Fruit fly (Drosophila melanogaster): ENCODE data around the gene Scox.
A peak's percentile ranks its signal among the peaks of the same experiment; 100 is the strongest.

Scox gene

dm6 chr2L:4976988-4977551, 8.3 kb upstream of the Scox start, which contains the start of the genes Gmd and CG3792 (continued):
- TF ChIP-seq CG4318 (GFP tag; optimal IDR thresholded peaks at IDR 0.05) = no peak
- TF ChIP-seq Blimp-1 (GFP tag; optimal IDR thresholded peaks at IDR 0.05) = peak; percentile 81
- peak; percentile 91 for TF ChIP-seq vri (GFP tag; optimal IDR thresholded peaks at IDR 0.05)
- peak; percentile 91 for TF ChIP-seq CG11902 (GFP tag; optimal IDR thresholded peaks at IDR 0.05)
- TF ChIP-seq CG6792 (GFP tag; optimal IDR thresholded peaks at IDR 0.05) = peak; percentile 92
- peak; percentile 95 for TF ChIP-seq CG15336 (GFP tag; IDR thresholded peaks at IDR 0.05)
- no peak for TF ChIP-seq CG32006 (GFP tag; optimal IDR thresholded peaks at IDR 0.05)
- TF ChIP-seq ss (GFP tag; optimal IDR thresholded peaks at IDR 0.05) = no peak
- TF ChIP-seq cyc (GFP tag; optimal IDR thresholded peaks at IDR 0.05) = peak; percentile 95
- TF ChIP-seq eg (GFP tag; IDR thresholded peaks at IDR 0.05) = peak; percentile 97
- TF ChIP-seq lz (GFP tag; optimal IDR thresholded peaks at IDR 0.05) = peak; percentile 94
- no peak for TF ChIP-seq CG6276 (GFP tag; optimal IDR thresholded peaks at IDR 0.05)
- no peak for TF ChIP-seq CG10631 (GFP tag; optimal IDR thresholded peaks at IDR 0.05)
- no peak for TF ChIP-seq pdm3 (GFP tag; optimal IDR thresholded peaks at IDR 0.05)
- TF ChIP-seq CG7368 (GFP tag; optimal IDR thresholded peaks at IDR 0.05) = no peak
- TF ChIP-seq fd85E (GFP tag; optimal IDR thresholded peaks at IDR 0.05) = no peak
- TF ChIP-seq CG6854 (GFP tag; optimal IDR thresholded peaks at IDR 0.05) = peak; percentile 73
- TF ChIP-seq salr (GFP tag; optimal IDR thresholded peaks at IDR 0.05) = peak in 1 of 2 experiments; percentile 80
- TF ChIP-seq acj6 (GFP tag; optimal IDR thresholded peaks at IDR 0.05) = peak; percentile 96
- no peak for TF ChIP-seq Met (GFP tag; optimal IDR thresholded peaks at IDR 0.05)
- TF ChIP-seq CG6163 (GFP tag; IDR thresholded peaks at IDR 0.05) = peak; percentile 91
- TF ChIP-seq Sox14 (GFP tag; optimal IDR thresholded peaks at IDR 0.05) = peak; percentile 95
- peak; percentile 91 for TF ChIP-seq dsx (GFP tag; optimal IDR thresholded peaks at IDR 0.05; ENCODE audit: poor library complexity, severe bottlenecking)
- peak; percentile 65 for TF ChIP-seq dac (GFP tag; optimal IDR thresholded peaks at IDR 0.05)
- peak; percentile 99 for TF ChIP-seq Eip78C (GFP tag)
- TF ChIP-seq svp (GFP tag) = no peak
- peak; percentile 93 for TF ChIP-seq CG11294 (GFP tag; IDR thresholded peaks at IDR 0.05)
- no peak for TF ChIP-seq Hr4 (GFP tag; optimal IDR thresholded peaks at IDR 0.05)
- peak; percentile 95 for TF ChIP-seq topi (GFP tag; optimal IDR thresholded peaks at IDR 0.05)
- peak; percentile 93 for TF ChIP-seq CG8319 (GFP tag; optimal IDR thresholded peaks at IDR 0.05)
- TF ChIP-seq achi (GFP tag; optimal IDR thresholded peaks at IDR 0.05) = no peak
- peak; percentile 92 for TF ChIP-seq CG34406 (GFP tag; optimal IDR thresholded peaks at IDR 0.05)
- peak; percentile 93 for TF ChIP-seq Gug (GFP tag; IDR thresholded peaks at IDR 0.05)
- TF ChIP-seq CG3032 (tag; optimal IDR thresholded peaks at IDR 0.05) = peak; percentile 95
- no peak for TF ChIP-seq spab (GFP tag; optimal IDR thresholded peaks at IDR 0.05)

- no peak for TF ChIP-seq CG11902 (GFP tag; optimal IDR thresholded peaks at IDR 0.05)
- no peak for TF ChIP-seq CG10631 (GFP tag; optimal IDR thresholded peaks at IDR 0.05)
- peak; percentile 0 for TF ChIP-seq CG3032 (tag; optimal IDR thresholded peaks at IDR 0.05)
- TF ChIP-seq CG31627 (GFP tag; optimal IDR thresholded peaks at IDR 0.05) = peak; percentile 7
- no peak for TF ChIP-seq Met (GFP tag; optimal IDR thresholded peaks at IDR 0.05)
- peak; percentile 47 for TF ChIP-seq esn (GFP tag; optimal IDR thresholded peaks at IDR 0.05)
- TF ChIP-seq CG4318 (GFP tag; optimal IDR thresholded peaks at IDR 0.05) = no peak
- TF ChIP-seq Hr38 (GFP tag; optimal IDR thresholded peaks at IDR 0.05) = no peak
- TF ChIP-seq CG6854 (GFP tag; optimal IDR thresholded peaks at IDR 0.05) = peak; percentile 1
- no peak for TF ChIP-seq Ets96B (tag; optimal IDR thresholded peaks at IDR 0.05)
- no peak for TF ChIP-seq spab (GFP tag; optimal IDR thresholded peaks at IDR 0.05)
Observed at dm6 chr2L:4973731-4974415, 5.1 kb upstream of the Scox start, which contains the start of gene mRpL28. Gene mRpL28, plus strand, starts transcription at chr2L:4973976.

Data from whole organism, prepupa.